Fruit fly (Drosophila melanogaster): ENCODE data around the gene robo2.

Gene robo2

dm6 chr2L:1456305-1456704 lies 36.1 kb upstream of the robo2 start (continued):
- peak; percentile 15 for TF ChIP-seq CG31627 (GFP tag; optimal IDR thresholded peaks at IDR 0.05)
- peak; percentile 88 for TF ChIP-seq Eip78C (GFP tag)
- peak; percentile 75 for TF ChIP-seq dsx (GFP tag; optimal IDR thresholded peaks at IDR 0.05; ENCODE audit: poor library complexity, severe bottlenecking)
- TF ChIP-seq CG3919 (GFP tag; optimal IDR thresholded peaks at IDR 0.05): peak; percentile 36
- TF ChIP-seq salr (GFP tag; optimal IDR thresholded peaks at IDR 0.05): peak in 1 of 2 experiments; percentile 27
- TF ChIP-seq net (GFP tag; optimal IDR thresholded peaks at IDR 0.05): peak; percentile 2
- peak; percentile 8 for TF ChIP-seq CG4318 (GFP tag; optimal IDR thresholded peaks at IDR 0.05)
- no peak for TF ChIP-seq CG6276 (GFP tag; optimal IDR thresholded peaks at IDR 0.05)
- peak; percentile 58 for TF ChIP-seq spab (GFP tag; optimal IDR thresholded peaks at IDR 0.05)
- TF ChIP-seq CG1621 (tag; optimal IDR thresholded peaks at IDR 0.05): peak; percentile 6
- no peak for TF ChIP-seq Eip93F (GFP tag; optimal IDR thresholded peaks at IDR 0.05)
- TF ChIP-seq CG10669 (GFP tag; optimal IDR thresholded peaks at IDR 0.05): peak; percentile 65
- TF ChIP-seq CG32006 (GFP tag; optimal IDR thresholded peaks at IDR 0.05): peak; percentile 26
- peak; percentile 58 for TF ChIP-seq Met (GFP tag; optimal IDR thresholded peaks at IDR 0.05)
- TF ChIP-seq ss (GFP tag; optimal IDR thresholded peaks at IDR 0.05): peak; percentile 5 to 35
- peak; percentile 65 for TF ChIP-seq CG10631 (GFP tag; optimal IDR thresholded peaks at IDR 0.05)
- TF ChIP-seq Lpt (GFP tag; optimal IDR thresholded peaks at IDR 0.05): peak; percentile 34
- no peak for TF ChIP-seq CG16779 (tag; optimal IDR thresholded peaks at IDR 0.05)
- TF ChIP-seq fd85E (GFP tag; optimal IDR thresholded peaks at IDR 0.05): no peak
- TF ChIP-seq OdsH (GFP tag; optimal IDR thresholded peaks at IDR 0.05): peak; percentile 75

DNA sequence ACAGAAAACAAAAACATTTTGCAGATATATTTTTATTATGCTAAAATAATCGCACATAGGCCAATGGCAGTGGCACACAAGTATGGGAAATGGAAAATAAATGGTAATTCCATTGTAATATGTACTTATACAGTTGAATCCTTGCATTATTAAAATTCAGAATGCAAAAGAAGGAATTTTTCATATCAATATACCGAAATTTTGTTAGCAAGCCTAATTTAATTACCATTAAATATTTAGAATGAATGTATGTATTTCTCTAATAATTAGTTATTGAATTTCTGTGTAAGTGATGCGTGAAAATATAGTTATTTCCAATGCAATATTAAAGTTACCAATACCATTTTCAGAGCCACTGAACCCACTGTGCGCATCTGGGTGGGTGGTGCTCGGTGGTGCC lies 35.2 kb upstream of the robo2 start:
- peak; percentile 47 for TF ChIP-seq fd59A (GFP tag; optimal IDR thresholded peaks at IDR 0.05)
- peak; percentile 62; the same call in 2 of the 3 replicates for TF ChIP-seq CG8119 (GFP tag; IDR thresholded peaks at IDR 0.05)
- TF ChIP-seq Blimp-1 (GFP tag; optimal IDR thresholded peaks at IDR 0.05): no peak
- TF ChIP-seq CG1621 (tag; optimal IDR thresholded peaks at IDR 0.05): peak; percentile 0
- no peak for TF ChIP-seq ss (GFP tag; optimal IDR thresholded peaks at IDR 0.05)
- TF ChIP-seq Sox15 (GFP tag; optimal IDR thresholded peaks at IDR 0.05): no peak
- no peak for TF ChIP-seq Eip93F (GFP tag; optimal IDR thresholded peaks at IDR 0.05)
- TF ChIP-seq Ets21C (GFP tag; optimal IDR thresholded peaks at IDR 0.05): no peak
- TF ChIP-seq cyc (GFP tag; optimal IDR thresholded peaks at IDR 0.05): no peak
- no peak for TF ChIP-seq CG6163 (GFP tag; IDR thresholded peaks at IDR 0.05)
- no peak for TF ChIP-seq CG6792 (GFP tag; optimal IDR thresholded peaks at IDR 0.05)
- TF ChIP-seq CG8319 (GFP tag; optimal IDR thresholded peaks at IDR 0.05): no peak
- no peak for TF ChIP-seq Hr39 (GFP tag; optimal IDR thresholded peaks at IDR 0.05)
- peak; percentile 33 for TF ChIP-seq spab (GFP tag; optimal IDR thresholded peaks at IDR 0.05)
- TF ChIP-seq CG9139 (GFP tag; optimal IDR thresholded peaks at IDR 0.05): no peak
- TF ChIP-seq CG16779 (tag; optimal IDR thresholded peaks at IDR 0.05): no peak
- TF ChIP-seq Hr4 (GFP tag; optimal IDR thresholded peaks at IDR 0.05): peak; percentile 34
- TF ChIP-seq Sox14 (GFP tag; optimal IDR thresholded peaks at IDR 0.05): peak; percentile 9
- TF ChIP-seq dac (GFP tag; optimal IDR thresholded peaks at IDR 0.05): no peak
- TF ChIP-seq svp (GFP tag): peak; percentile 0
- TF ChIP-seq Met (GFP tag; optimal IDR thresholded peaks at IDR 0.05): no peak
- TF ChIP-seq dsx (GFP tag; optimal IDR thresholded peaks at IDR 0.05; ENCODE audit: poor library complexity, severe bottlenecking): no peak
- peak; percentile 10 for TF ChIP-seq CG6276 (GFP tag; optimal IDR thresholded peaks at IDR 0.05)
- peak; percentile 48 for TF ChIP-seq CG3032 (tag; optimal IDR thresholded peaks at IDR 0.05)
- no peak for TF ChIP-seq eg (GFP tag; IDR thresholded peaks at IDR 0.05)
- TF ChIP-seq CG11294 (GFP tag; IDR thresholded peaks at IDR 0.05): no peak
- TF ChIP-seq achi (GFP tag; optimal IDR thresholded peaks at IDR 0.05): no peak
- TF ChIP-seq CG7368 (GFP tag; optimal IDR thresholded peaks at IDR 0.05): no peak
- no peak for TF ChIP-seq OdsH (GFP tag; optimal IDR thresholded peaks at IDR 0.05)
- peak; percentile 51 for TF ChIP-seq Ets96B (tag; optimal IDR thresholded peaks at IDR 0.05)
- TF ChIP-seq vri (GFP tag; optimal IDR thresholded peaks at IDR 0.05): no peak
- TF ChIP-seq fkh (GFP tag; optimal IDR thresholded peaks at IDR 0.05): no peak
- peak; percentile 39 for TF ChIP-seq CG6808 (GFP tag; optimal IDR thresholded peaks at IDR 0.05)
- peak; percentile 10 for TF ChIP-seq CG11762 (GFP tag; optimal IDR thresholded peaks at IDR 0.05; ENCODE audit: insufficient read depth)
- peak; percentile 38 for TF ChIP-seq CG10669 (GFP tag; optimal IDR thresholded peaks at IDR 0.05)
- TF ChIP-seq CG10631 (GFP tag; optimal IDR thresholded peaks at IDR 0.05): peak; percentile 39
- peak; percentile 78 for TF ChIP-seq Eip78C (GFP tag)
- no peak for TF ChIP-seq net (GFP tag; optimal IDR thresholded peaks at IDR 0.05)
- TF ChIP-seq lz (GFP tag; optimal IDR thresholded peaks at IDR 0.05): no peak
- peak; percentile 62 for TF ChIP-seq CG32006 (GFP tag; optimal IDR thresholded peaks at IDR 0.05)
- no peak; the same call in 1 of the 2 replicates for TF ChIP-seq CG15336 (GFP tag; IDR thresholded peaks at IDR 0.05)
- no peak for TF ChIP-seq CG31627 (GFP tag; optimal IDR thresholded peaks at IDR 0.05)
- no peak for TF ChIP-seq Gug (GFP tag; IDR thresholded peaks at IDR 0.05)
